Worm (Caenorhabditis elegans) whole organism, early embryonic: ENCODE results near the gene srlf-4.

Experiments used
- ceh-36 ChIP-seq: sonication (generic microtip); optimal IDR thresholded peaks from 2 replicates; lab custom pipeline; 2016; ENCODE audit warnings: missing genetic modification characterization, inconsistent platforms, missing compliant biosample characterization
- ets-7 ChIP-seq: sonication (generic microtip); optimal IDR thresholded peaks from 2 replicates; lab custom pipeline; 2016; ENCODE audit warnings: missing genotype, missing genetic modification characterization, missing compliant biosample characterization
- sea-1 ChIP-seq: fragments of 200-800 bp; sonication (Bioruptor generic); conservative IDR thresholded peaks from 2 replicates; pipeline ENCODE4 v1.3.6; 2022; ENCODE audit warnings: missing genetic modification characterization, missing compliant biosample characterization

DNA sequence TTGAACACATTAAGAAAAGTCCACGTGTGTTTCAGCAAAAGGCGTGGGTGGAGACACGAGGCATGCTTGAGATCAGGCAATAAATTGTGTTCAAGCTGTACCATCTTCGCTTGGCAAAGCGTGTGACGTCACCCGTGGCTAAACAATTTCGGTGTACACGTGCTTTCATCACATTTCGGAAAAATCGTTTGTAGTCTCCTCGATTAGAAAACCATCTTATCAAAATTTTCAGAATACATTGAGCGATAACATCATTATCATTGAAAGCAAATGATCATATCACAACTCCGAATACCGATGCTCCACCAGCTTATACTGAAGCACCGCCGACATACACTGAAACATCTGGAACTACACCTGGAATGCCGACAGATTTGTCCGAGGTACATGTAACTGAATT, 22.6 kb downstream of the srlf-4 start:
- no peak for TF ChIP-seq ets-7 (tag; lab: Kevin White, UChicago)
- TF ChIP-seq ceh-36, result no peak
- no peak for TF ChIP-seq sea-1 (GFP tag; lab: Robert Waterston, UW)
